Fruit fly (Drosophila melanogaster): ENCODE measurements around the gene Nek2.

Nek2 gene

dm6 chrX:7908239-7909068 lies 17.0 kb upstream of the Nek2 start, which contains the start of the genes dpr14 and spidey (continued):
- TF ChIP-seq CG3065 (GFP tag; optimal IDR thresholded peaks at IDR 0.05) = peak; percentile 56
- peak; percentile 74 for TF ChIP-seq ssp (GFP tag; IDR thresholded peaks at IDR 0.05)
- TF ChIP-seq CG18262 (tag; optimal IDR thresholded peaks at IDR 0.05) = peak; percentile 90
- TF ChIP-seq Dfd (GFP tag; optimal IDR thresholded peaks at IDR 0.05) = no peak
- TF ChIP-seq gcm2 (GFP tag; optimal IDR thresholded peaks at IDR 0.05) = peak; percentile 81
- peak; percentile 92 for TF ChIP-seq CG17359 (tag; optimal IDR thresholded peaks at IDR 0.05)
- peak; percentile 90 for TF ChIP-seq CG11695 (GFP tag; IDR thresholded peaks at IDR 0.05)
- TF ChIP-seq CG7271 (tag; optimal IDR thresholded peaks at IDR 0.05) = no peak
- TF ChIP-seq emc (GFP tag; optimal IDR thresholded peaks at IDR 0.05) = peak; percentile 64
- peak; percentile 93 for TF ChIP-seq CG14014 (GFP tag; IDR thresholded peaks at IDR 0.05)
- peak in 1 of 2 experiments; percentile 75 for TF ChIP-seq Hr78 (GFP tag; optimal IDR thresholded peaks at IDR 0.05)
- TF ChIP-seq bsh (GFP tag; optimal IDR thresholded peaks at IDR 0.05) = peak; percentile 44 to 92
- peak; percentile 88 for TF ChIP-seq Gug (GFP tag; IDR thresholded peaks at IDR 0.05)
- peak; percentile 77 for TF ChIP-seq ara (GFP tag; IDR thresholded peaks at IDR 0.05)
- TF ChIP-seq YL-1 (GFP tag; optimal IDR thresholded peaks at IDR 0.05) = peak; percentile 88
- peak; percentile 94 for TF ChIP-seq CG32532 (GFP tag; IDR thresholded peaks at IDR 0.05)
- TF ChIP-seq cato (GFP tag; optimal IDR thresholded peaks at IDR 0.05; ENCODE audit: borderline replicate concordance) = peak; percentile 76
- peak; percentile 86 for TF ChIP-seq az2 (GFP tag; optimal IDR thresholded peaks at IDR 0.05)
- peak; percentile 45 for TF ChIP-seq Sry-δ (GFP tag; optimal IDR thresholded peaks at IDR 0.05)
- no peak for TF ChIP-seq br (optimal IDR thresholded peaks at IDR 0.05)
- TF ChIP-seq CG2120 (GFP tag; optimal IDR thresholded peaks at IDR 0.05) = peak; percentile 96
- peak; percentile 94 for TF ChIP-seq dmrt99B (tag; optimal IDR thresholded peaks at IDR 0.05)
- peak; percentile 87 for TF ChIP-seq CG4328 (GFP tag; optimal IDR thresholded peaks at IDR 0.05)
- peak; percentile 56; the same call in 1 of the 2 replicates for TF ChIP-seq aop (GFP tag; IDR thresholded peaks at IDR 0.05)
- TF ChIP-seq trem (tag; optimal IDR thresholded peaks at IDR 0.05) = peak; percentile 81
- TF ChIP-seq CG3407 (GFP tag; optimal IDR thresholded peaks at IDR 0.05) = peak; percentile 74
- peak; percentile 80 for TF ChIP-seq sd (tag; optimal IDR thresholded peaks at IDR 0.05)
- peak; percentile 31 for TF ChIP-seq Sry-β (GFP tag; optimal IDR thresholded peaks at IDR 0.05)
- TF ChIP-seq CG8290 (GFP tag; optimal IDR thresholded peaks at IDR 0.05) = peak; percentile 29
- TF ChIP-seq CG8290 (tag; optimal IDR thresholded peaks at IDR 0.05) = peak; percentile 72 to 92
- TF ChIP-seq gem (tag; optimal IDR thresholded peaks at IDR 0.05) = peak; percentile 94
- peak; percentile 11 for TF ChIP-seq gfzf (GFP tag; optimal IDR thresholded peaks at IDR 0.05)
- TF ChIP-seq sob (GFP tag; IDR thresholded peaks at IDR 0.05) = peak; percentile 92
- TF ChIP-seq sqz (GFP tag; optimal IDR thresholded peaks at IDR 0.05) = peak; percentile 81
- no peak for TF ChIP-seq Elba2 (GFP tag; optimal IDR thresholded peaks at IDR 0.05)
- TF ChIP-seq inv (GFP tag; IDR thresholded peaks at IDR 0.05; ENCODE audit: partially characterized antibody) = 0 out of 2 replicates have a peak, but pooled peaks have one; percentile 21
- peak; percentile 89 for TF ChIP-seq CG10366 (GFP tag; IDR thresholded peaks at IDR 0.05)
- peak; percentile 5 for TF ChIP-seq p53 (GFP tag; optimal IDR thresholded peaks at IDR 0.05)
- TF ChIP-seq CG4617 (GFP tag; optimal IDR thresholded peaks at IDR 0.05; ENCODE audit: borderline replicate concordance) = peak; percentile 60
- peak; percentile 83 for TF ChIP-seq CG8944 (GFP tag; optimal IDR thresholded peaks at IDR 0.05)
- peak; percentile 87 for TF ChIP-seq CG6854 (GFP tag; optimal IDR thresholded peaks at IDR 0.05)
- TF ChIP-seq CG9817 (tag; optimal IDR thresholded peaks at IDR 0.05) = peak; percentile 91
- peak; percentile 81 for TF ChIP-seq CG11398 (GFP tag; optimal IDR thresholded peaks at IDR 0.05)
- peak; percentile 73 for TF ChIP-seq CG10654 (GFP tag; optimal IDR thresholded peaks at IDR 0.05)
- peak; percentile 71; the same call in 1 of the 3 replicates for TF ChIP-seq C15 (GFP tag; IDR thresholded peaks at IDR 0.05)
- TF ChIP-seq btn (GFP tag; optimal IDR thresholded peaks at IDR 0.05) = peak; percentile 77
- peak; percentile 50 for TF ChIP-seq TFAM (GFP tag; optimal IDR thresholded peaks at IDR 0.05)
- TF ChIP-seq CG13424 (tag; optimal IDR thresholded peaks at IDR 0.05) = peak; percentile 92
- TF ChIP-seq Doc2 (GFP tag; IDR thresholded peaks at IDR 0.05) = no peak; the same call in 1 of the 2 replicates

Data from whole organism, embryonic.